Worm (Caenorhabditis elegans): ENCODE results near the gene brf-1.

Gene brf-1

ce11 chrII:7357176-7357575 is 51.5 kb downstream of the brf-1 start:
- TF ChIP-seq skn-1 (tag; optimal IDR thresholded peaks at IDR 0.05) = no peak
- TF ChIP-seq nhr-43 (tag; optimal IDR thresholded peaks at IDR 0.05; ENCODE audit: poor library complexity, severe bottlenecking) = no peak
- TF ChIP-seq nhr-25 (tag; optimal IDR thresholded peaks at IDR 0.05) = no peak
- TF ChIP-seq nhr-11 (tag; optimal IDR thresholded peaks at IDR 0.05) = no peak
- TF ChIP-seq ztf-4 (tag; optimal IDR thresholded peaks at IDR 0.05) = no peak
- no peak for TF ChIP-seq ztf-11 (tag; optimal IDR thresholded peaks at IDR 0.05)
- no peak for TF ChIP-seq ZK546.5 (tag; optimal IDR thresholded peaks at IDR 0.05)
- no peak for TF ChIP-seq hmg-11 (tag; optimal IDR thresholded peaks at IDR 0.05)
- no peak for TF ChIP-seq nhr-12 (tag; optimal IDR thresholded peaks at IDR 0.05)
